Fruit fly (Drosophila melanogaster): ENCODE results near the gene Rsod.
A peak's percentile ranks its signal among the peaks of the same experiment; 100 is the strongest.

Gene Rsod

dm6 chr3R:30134063-30135047 lies 36.7 kb downstream of the Rsod start, which contains the start of gene Tpi (continued):
- TF ChIP-seq Chrac-16 (GFP tag; optimal IDR thresholded peaks at IDR 0.05) (peak; percentile 14), CG4730 (GFP tag; IDR thresholded peaks at IDR 0.05) (no peak), CG7786 (GFP tag; optimal IDR thresholded peaks at IDR 0.05) (peak; percentile 32), YL-1 (GFP tag; optimal IDR thresholded peaks at IDR 0.05) (peak; percentile 50), CG18011 (GFP tag; optimal IDR thresholded peaks at IDR 0.05) (peak; percentile 19), CG32532 (GFP tag; IDR thresholded peaks at IDR 0.05) (peak; percentile 50; the same call in 1 of the 2 replicates), Ptx1 (GFP tag; IDR thresholded peaks at IDR 0.05) (0 out of 2 replicates have a peak, but pooled peaks have one; percentile 8), CG4282 (GFP tag; optimal IDR thresholded peaks at IDR 0.05) (no peak), CG10147 (GFP tag; optimal IDR thresholded peaks at IDR 0.05) (no peak), Kr (GFP tag; optimal IDR thresholded peaks at IDR 0.05) (no peak), CG3838 (GFP tag; optimal IDR thresholded peaks at IDR 0.05) (no peak), bowl (GFP tag; IDR thresholded peaks at IDR 0.05) (no peak), ERR (GFP tag; optimal IDR thresholded peaks at IDR 0.05) (peak; percentile 100), CG4820 (GFP tag; optimal IDR thresholded peaks at IDR 0.05) (no peak), Hr51 (GFP tag; optimal IDR thresholded peaks at IDR 0.05) (peak in 1 of 2 experiments; percentile 66), Dref (GFP tag; IDR thresholded peaks at IDR 0.05) (no peak), her (GFP tag; optimal IDR thresholded peaks at IDR 0.05) (peak; percentile 31), mld (GFP tag; IDR thresholded peaks at IDR 0.05; ENCODE audit: partially characterized antibody) (no peak), vfl (GFP tag; optimal IDR thresholded peaks at IDR 0.05) (no peak), stwl (tag; optimal IDR thresholded peaks at IDR 0.05) (no peak), CG6689 (GFP tag; IDR thresholded peaks at IDR 0.05) (no peak), CG18262 (tag; optimal IDR thresholded peaks at IDR 0.05) (no peak), CG17361 (GFP tag; IDR thresholded peaks at IDR 0.05) (no peak), CG9876 (GFP tag; optimal IDR thresholded peaks at IDR 0.05) (no peak), CG17829 (tag; optimal IDR thresholded peaks at IDR 0.05) (no peak), Fer1 (GFP tag; optimal IDR thresholded peaks at IDR 0.05) (peak; percentile 22), Lim3 (GFP tag; IDR thresholded peaks at IDR 0.05) (no peak), B-H1 (GFP tag; IDR thresholded peaks at IDR 0.05) (no peak), CG11398 (GFP tag; optimal IDR thresholded peaks at IDR 0.05) (no peak), wek (GFP tag; optimal IDR thresholded peaks at IDR 0.05) (no peak), CG11085 (GFP tag; IDR thresholded peaks at IDR 0.05) (no peak), ase (GFP tag; IDR thresholded peaks at IDR 0.05) (no peak), CG7357 (GFP tag; IDR thresholded peaks at IDR 0.05) (no peak), GATAe (GFP tag; conservative IDR thresholded peaks at IDR 0.05) (no peak), CG32772 (GFP tag; IDR thresholded peaks at IDR 0.05) (no peak), CG4404 (GFP tag; IDR thresholded peaks at IDR 0.05) (no peak), fru (optimal IDR thresholded peaks at IDR 0.05) (no peak), tgo (GFP tag; IDR thresholded peaks at IDR 0.05) (peak; percentile 34; the same call in 1 of the 3 replicates), CG8478 (optimal IDR thresholded peaks at IDR 0.05) (peak; percentile 91), z (GFP tag; IDR thresholded peaks at IDR 0.05) (0 out of 3 replicates have a peak, but pooled peaks have one; percentile 45), CG6272 (GFP tag; IDR thresholded peaks at IDR 0.05) (no peak), Xbp1 (GFP tag; optimal IDR thresholded peaks at IDR 0.05) (peak; percentile 52), CG10959 (GFP tag; IDR thresholded peaks at IDR 0.05) (no peak), Ets97D (GFP tag; optimal IDR thresholded peaks at IDR 0.05) (peak; percentile 6), ken (GFP tag; IDR thresholded peaks at IDR 0.05) (no peak), peb (GFP tag; IDR thresholded peaks at IDR 0.05) (no peak), CG12236 (GFP tag; optimal IDR thresholded peaks at IDR 0.05) (no peak), CG12659 (GFP tag; optimal IDR thresholded peaks at IDR 0.05) (peak; percentile 26), sc (optimal IDR thresholded peaks at IDR 0.05) (no peak), sc (GFP tag; optimal IDR thresholded peaks at IDR 0.05) (no peak), CG17385 (GFP tag; optimal IDR thresholded peaks at IDR 0.05) (peak; percentile 23)

Measured in whole organism, embryonic.